Fruit fly (Drosophila melanogaster) whole organism, embryonic: ENCODE data around the gene CG32032.

Experiments
- Bgb ChIP-seq: fragments of 200-800 bp; sonication (Bioruptor generic); IDR thresholded peaks from 2 replicates; pipeline ENCODE4 v1.3.6; 2022; ENCODE audit warnings: missing biosample characterization, missing genetic modification characterization; ENCODE audit not compliant: partially characterized antibody
- CG10267 ChIP-seq: fragments of 200-800 bp; sonication (Bioruptor generic); optimal IDR thresholded peaks from 2 replicates; lab custom pipeline; 2018; ENCODE audit warnings: missing biosample characterization, mild to moderate bottlenecking, missing genetic modification characterization, moderate library complexity
- CG10543 ChIP-seq: fragments of 200-800 bp; sonication (Bioruptor generic); optimal IDR thresholded peaks from 3 replicates; lab custom pipeline; 2017; ENCODE audit warnings: missing biosample characterization, mild to moderate bottlenecking, missing genetic modification characterization, moderate library complexity
- CG11085 ChIP-seq: fragments of 200-800 bp; sonication (Bioruptor generic); IDR thresholded peaks from 2 replicates; pipeline ENCODE4 v1.3.6; 2022; ENCODE audit warnings: missing biosample characterization, missing genetic modification characterization
- CG12391 ChIP-seq: fragments of 200-800 bp; sonication (Bioruptor generic); optimal IDR thresholded peaks from 3 replicates; lab custom pipeline; 2018; ENCODE audit warnings: missing biosample characterization, mild to moderate bottlenecking, missing genetic modification characterization, moderate library complexity
- CG13894 ChIP-seq: fragments of 200-800 bp; sonication (Bioruptor generic); optimal IDR thresholded peaks from 3 replicates; lab custom pipeline; 2018; ENCODE audit warnings: missing biosample characterization, mild to moderate bottlenecking, missing genetic modification characterization, moderate library complexity
- CG1792 ChIP-seq: fragments of 200-800 bp; sonication (Bioruptor generic); optimal IDR thresholded peaks from 2 replicates; lab custom pipeline; 2016; ENCODE audit warnings: missing biosample characterization, missing genetic modification characterization
- CG2120 ChIP-seq: fragments of 200-800 bp; sonication (Bioruptor generic); optimal IDR thresholded peaks from 3 replicates; lab custom pipeline; 2016; ENCODE audit warnings: missing biosample characterization, missing genetic modification characterization
- CG2678 ChIP-seq: fragments of 200-800 bp; sonication (Bioruptor generic); optimal IDR thresholded peaks from 3 replicates; lab custom pipeline; 2019; ENCODE audit warnings: missing biosample characterization, mild to moderate bottlenecking, missing genetic modification characterization, moderate library complexity
- CG31388 ChIP-seq: fragments of 200-800 bp; sonication (Bioruptor generic); optimal IDR thresholded peaks from 2 replicates; lab custom pipeline; 2016; ENCODE audit warnings: missing biosample characterization, missing genetic modification characterization
- CG31441 ChIP-seq: fragments of 200-800 bp; sonication (Bioruptor generic); IDR thresholded peaks from 2 replicates; pipeline ENCODE4 v1.3.6; 2022; ENCODE audit warnings: missing biosample characterization, missing genetic modification characterization
- CG3281 ChIP-seq: fragments of 200-800 bp; sonication (Bioruptor generic); optimal IDR thresholded peaks from 3 replicates; lab custom pipeline; 2017; ENCODE audit warnings: missing biosample characterization, mild to moderate bottlenecking, missing genetic modification characterization
- CG3407 ChIP-seq: fragments of 200-800 bp; sonication (Bioruptor generic); optimal IDR thresholded peaks from 2 replicates; lab custom pipeline; 2018; ENCODE audit warnings: missing biosample characterization, mild to moderate bottlenecking, missing genetic modification characterization
- CG3838 ChIP-seq: fragments of 200-800 bp; sonication (Bioruptor generic); optimal IDR thresholded peaks from 3 replicates; lab custom pipeline; 2016; ENCODE audit warnings: missing biosample characterization, missing genetic modification characterization
- CG4404 ChIP-seq: fragments of 200-800 bp; sonication (Bioruptor generic); IDR thresholded peaks from 2 replicates; pipeline ENCODE4 v1.3.6; 2022; ENCODE audit warnings: missing biosample characterization, missing genetic modification characterization
- CG4854 ChIP-seq: fragments of 200-800 bp; sonication (Bioruptor generic); optimal IDR thresholded peaks from 2 replicates; lab custom pipeline; 2016; ENCODE audit warnings: missing biosample characterization, missing genetic modification characterization, inconsistent platforms
- CG5180 ChIP-seq: fragments of 200-800 bp; sonication (Bioruptor generic); optimal IDR thresholded peaks from 3 replicates; lab custom pipeline; 2017; ENCODE audit warnings: missing biosample characterization, missing genetic modification characterization, mild to moderate bottlenecking, moderate library complexity, missing genetic modification reagents
- CG7271 ChIP-seq: fragments of 200-800 bp; sonication (Bioruptor generic); optimal IDR thresholded peaks from 2 replicates; lab custom pipeline; 2018; ENCODE audit warnings: missing biosample characterization, mild to moderate bottlenecking, missing genetic modification characterization, moderate library complexity
- CG9797 ChIP-seq: fragments of 200-800 bp; sonication (Bioruptor generic); optimal IDR thresholded peaks from 3 replicates; lab custom pipeline; 2018; ENCODE audit warnings: missing biosample characterization, mild to moderate bottlenecking, missing genetic modification characterization
- Dip3 ChIP-seq: fragments of 200-800 bp; sonication (Bioruptor generic); optimal IDR thresholded peaks from 3 replicates; lab custom pipeline; 2016; ENCODE audit warnings: missing biosample characterization, missing genetic modification characterization
- Dref ChIP-seq: fragments of 200-800 bp; sonication (Bioruptor generic); IDR thresholded peaks from 2 replicates; pipeline ENCODE4 v1.3.6; 2022; ENCODE audit warnings: missing biosample characterization, missing genetic modification characterization
- Drgx ChIP-seq: fragments of 200-800 bp; sonication (Bioruptor generic); IDR thresholded peaks from 2 replicates; pipeline ENCODE4 v1.3.6; 2022; ENCODE audit warnings: missing biosample characterization, missing genetic modification characterization
- Gsc ChIP-seq: fragments of 200-800 bp; sonication (Bioruptor generic); IDR thresholded peaks from 2 replicates; pipeline ENCODE4 v1.3.6; 2022; ENCODE audit warnings: missing biosample characterization, missing genetic modification characterization
- Hsf ChIP-seq: fragments of 200-800 bp; sonication (Bioruptor generic); optimal IDR thresholded peaks from 3 replicates; lab custom pipeline; 2016; ENCODE audit warnings: missing biosample characterization, missing genetic modification characterization
- Nf-YC ChIP-seq: fragments of 200-800 bp; optimal IDR thresholded peaks from 3 replicates; lab custom pipeline; 2019; ENCODE audit warnings: missing biosample characterization, mild to moderate bottlenecking, missing genetic modification characterization, moderate library complexity
- PHDP ChIP-seq: fragments of 200-800 bp; sonication (Bioruptor generic); optimal IDR thresholded peaks from 3 replicates; lab custom pipeline; 2018; ENCODE audit warnings: missing biosample characterization, mild to moderate bottlenecking, missing genetic modification characterization, moderate library complexity
- Ptx1 ChIP-seq: fragments of 200-800 bp; sonication (Bioruptor generic); IDR thresholded peaks from 2 replicates; pipeline ENCODE4 v1.3.6; 2022; ENCODE audit warnings: missing biosample characterization, missing genetic modification characterization
- Rx ChIP-seq: fragments of 200-800 bp; sonication (Bioruptor generic); IDR thresholded peaks from 2 replicates; pipeline ENCODE4 v1.3.6; 2022; ENCODE audit warnings: missing biosample characterization, missing genetic modification characterization
- amos ChIP-seq: fragments of 200-800 bp; sonication (Bioruptor generic); IDR thresholded peaks from 2 replicates; pipeline ENCODE4 v1.3.6; 2022; ENCODE audit warnings: missing biosample characterization, missing genetic modification characterization; ENCODE audit not compliant: partially characterized antibody
- ase ChIP-seq: fragments of 200-800 bp; sonication (Bioruptor generic); IDR thresholded peaks from 3 replicates; pipeline ENCODE4 v1.3.6; 2022; ENCODE audit warnings: missing biosample characterization, missing genetic modification characterization
- bbx ChIP-seq: fragments of 200-800 bp; sonication (Bioruptor generic); IDR thresholded peaks from 2 replicates; pipeline ENCODE4 v1.3.6; 2022; ENCODE audit warnings: missing biosample characterization, missing genetic modification characterization; ENCODE audit not compliant: partially characterized antibody
- btn ChIP-seq: fragments of 200-800 bp; sonication (Bioruptor generic); optimal IDR thresholded peaks from 2 replicates; lab custom pipeline; 2016; ENCODE audit warnings: missing biosample characterization, missing genetic modification characterization
- cas ChIP-seq: fragments of 200-800 bp; sonication (Bioruptor generic); IDR thresholded peaks from 2 replicates; pipeline ENCODE4 v1.3.6; 2022; ENCODE audit warnings: missing biosample characterization, missing genetic modification characterization
- dmrt11E ChIP-seq: fragments of 200-800 bp; sonication (Bioruptor generic); optimal IDR thresholded peaks from 3 replicates; lab custom pipeline; 2018; ENCODE audit warnings: missing biosample characterization, mild to moderate bottlenecking, missing genetic modification characterization, moderate library complexity
- fd102C ChIP-seq: fragments of 200-800 bp; sonication (Bioruptor generic); optimal IDR thresholded peaks from 2 replicates; lab custom pipeline; 2018; ENCODE audit warnings: missing biosample characterization, mild to moderate bottlenecking, missing genetic modification characterization, moderate library complexity
- h ChIP-seq: fragments of >200 bp; optimal IDR thresholded peaks from 2 replicates; lab custom pipeline; 2017
- hkb ChIP-seq, 2 experiments: fragments of 200-800 bp in 1 of 2; fragments of >200 bp in 1 of 2; sonication (Bioruptor generic) in 1 of 2; IDR thresholded peaks in 1 of 2; optimal IDR thresholded peaks in 1 of 2; 2 replicates each; pipeline versions ENCODE4 v1.3.6 to Lab custom; 2017 to 2022; ENCODE audit warnings: missing biosample characterization in 1 of 2, missing genetic modification characterization in 1 of 2
- kay ChIP-seq: fragments of 200-800 bp; sonication (Bioruptor generic); optimal IDR thresholded peaks from 2 replicates; lab custom pipeline; 2016; ENCODE audit warnings: missing biosample characterization, missing genetic modification characterization
- mam ChIP-seq: fragments of 200-800 bp; sonication (Bioruptor generic); optimal IDR thresholded peaks from 3 replicates; lab custom pipeline; 2016; ENCODE audit warnings: missing biosample characterization, missing genetic modification characterization
- nmo ChIP-seq: fragments of 200-800 bp; sonication (Bioruptor generic); optimal IDR thresholded peaks from 2 replicates; lab custom pipeline; 2018; ENCODE audit warnings: missing biosample characterization, mild to moderate bottlenecking, missing genetic modification characterization, moderate library complexity
- oc ChIP-seq: fragments of 200-800 bp; sonication (Bioruptor generic); optimal IDR thresholded peaks from 2 replicates; lab custom pipeline; 2018; ENCODE audit warnings: missing biosample characterization, mild to moderate bottlenecking, missing genetic modification characterization, moderate library complexity
- phol ChIP-seq: fragments of 200-800 bp; sonication (Bioruptor generic); optimal IDR thresholded peaks from 3 replicates; lab custom pipeline; 2018; ENCODE audit warnings: missing biosample characterization, mild to moderate bottlenecking, missing genetic modification characterization, moderate library complexity
- pnt ChIP-seq: fragments of 200-800 bp; sonication (Bioruptor generic); optimal IDR thresholded peaks from 3 replicates; lab custom pipeline; 2016; ENCODE audit warnings: missing biosample characterization, missing genetic modification characterization
- repo ChIP-seq: fragments of 200-800 bp; sonication (Bioruptor generic); optimal IDR thresholded peaks from 2 replicates; lab custom pipeline; 2016; ENCODE audit warnings: missing biosample characterization, missing genetic modification characterization
- so ChIP-seq: fragments of 200-800 bp; sonication (Bioruptor generic); IDR thresholded peaks from 3 replicates; pipeline ENCODE4 v1.3.6; 2022; ENCODE audit warnings: missing biosample characterization, missing genetic modification characterization
- ssp ChIP-seq: fragments of 200-800 bp; sonication (Bioruptor generic); IDR thresholded peaks from 2 replicates; pipeline ENCODE4 v1.3.6; 2022; ENCODE audit warnings: missing biosample characterization, missing genetic modification characterization
- tap ChIP-seq: fragments of 200-800 bp; optimal IDR thresholded peaks from 3 replicates; lab custom pipeline; 2019; ENCODE audit warnings: missing biosample characterization, mild to moderate bottlenecking, missing genetic modification characterization, moderate library complexity
- tgo ChIP-seq: fragments of 200-800 bp; sonication (Bioruptor generic); IDR thresholded peaks from 3 replicates; pipeline ENCODE4 v1.3.6; 2022; ENCODE audit warnings: missing biosample characterization, missing genetic modification characterization
- toy ChIP-seq: fragments of 200-800 bp; sonication (Bioruptor generic); IDR thresholded peaks from 2 replicates; pipeline ENCODE4 v1.3.6; 2022; ENCODE audit warnings: missing biosample characterization, missing genetic modification characterization
- zfh2 ChIP-seq: fragments of 200-800 bp; sonication (Bioruptor generic); optimal IDR thresholded peaks from 2 replicates; lab custom pipeline; 2016; ENCODE audit warnings: missing biosample characterization, missing genetic modification characterization

The CG32032 gene

dm6 chr3L:9064976-9065761 lies 27.7 kb upstream of the CG32032 start (continued):
- TF ChIP-seq CG13894 (tag; lab: Kevin White, UChicago) (no peak), tgo (GFP tag; lab: Robert Waterston, UW) (no peak), toy (no peak), bbx (GFP tag; lab: Robert Waterston, UW) (no peak), btn (GFP tag; lab: Kevin White, UChicago) (no peak), Dref (GFP tag; lab: Robert Waterston, UW) (no peak), mam (GFP tag; lab: Kevin White, UChicago) (peak; percentile 12), h (lab: Kevin White, UChicago) (no peak), oc (tag; lab: Kevin White, UChicago) (no peak), Gsc (GFP tag; lab: Robert Waterston, UW) (no peak), CG2678 (tag; lab: Kevin White, UChicago) (peak; percentile 37), CG12391 (tag; lab: Kevin White, UChicago) (peak; percentile 26), CG4854 (GFP tag; lab: Kevin White, UChicago) (no peak), kay (GFP tag; lab: Kevin White, UChicago) (no peak), nmo (GFP tag; lab: Kevin White, UChicago) (peak; percentile 2), Bgb (GFP tag; lab: Robert Waterston, UW) (no peak), CG7271 (tag; lab: Kevin White, UChicago) (no peak), CG3407 (GFP tag; lab: Kevin White, UChicago) (no peak), repo (GFP tag; lab: Kevin White, UChicago) (no peak), dmrt11E (tag; lab: Kevin White, UChicago) (no peak), CG11085 (no peak), pnt (GFP tag; lab: Kevin White, UChicago) (no peak), cas (GFP tag; lab: Robert Waterston, UW) (no peak), zfh2 (GFP tag; lab: Kevin White, UChicago) (peak; percentile 12), Hsf (no peak), Drgx (GFP tag; lab: Robert Waterston, UW) (peak; percentile 65), amos (no peak), tap (tag; lab: Kevin White, UChicago) (no peak), CG31441 (GFP tag; lab: Robert Waterston, UW) (0 out of 2 replicates have a peak, but pooled peaks have one; percentile 17), CG2120 (peak; percentile 54), Dip3 (peak; percentile 4), fd102C (GFP tag; lab: Kevin White, UChicago) (no peak), so (GFP tag; lab: Robert Waterston, UW) (no peak), ase (GFP tag; lab: Robert Waterston, UW) (no peak), CG10267 (tag; lab: Kevin White, UChicago) (no peak), CG10543 (GFP tag; lab: Kevin White, UChicago) (no peak), CG3281 (GFP tag; lab: Kevin White, UChicago) (no peak), Nf-YC (tag; lab: Kevin White, UChicago) (no peak), phol (tag; lab: Kevin White, UChicago) (peak; percentile 5), CG5180 (GFP tag; lab: Kevin White, UChicago) (no peak), ssp (no peak), CG31388 (GFP tag; lab: Kevin White, UChicago) (no peak), PHDP (tag; lab: Kevin White, UChicago) (peak; percentile 18), CG9797 (GFP tag; lab: Kevin White, UChicago) (no peak), Rx (GFP tag; lab: Robert Waterston, UW) (no peak), CG4404 (GFP tag; lab: Robert Waterston, UW) (no peak), Ptx1 (GFP tag; lab: Robert Waterston, UW) (0 out of 2 replicates have a peak, but pooled peaks have one; percentile 6), CG3838 (GFP tag; lab: Kevin White, UChicago) (no peak), hkb (optimal IDR thresholded peaks at IDR 0.05; lab: Kevin White, UChicago) (no peak), hkb (GFP tag; IDR thresholded peaks at IDR 0.05; lab: Robert Waterston, UW) (no peak), CG1792 (GFP tag; lab: Kevin White, UChicago) (no peak)
